Worm (Caenorhabditis elegans) whole organism, dauer: ENCODE results near the gene K04A8.1.
"Not testable (repeated sequence)": the region's sequence is repeated elsewhere in the genome, so short reads cannot be mapped to it uniquely, and the experiment has no call there.

Experiments
- unc-62 ChIP-seq: sonication (generic microtip); optimal IDR thresholded peaks from 2 replicates; lab custom pipeline; 2017; ENCODE audit warnings: missing biosample characterization, missing genetic modification reagents, missing genetic modification characterization

The K04A8.1 gene

ce11 chrV:6549871-6550270, 16.3 kb upstream of the K04A8.1 start, which contains the start of gene lipl-4:
Gene lipl-4, plus strand, starts transcription at chrV:6550171.
- TF ChIP-seq unc-62: no peak

- TF ChIP-seq unc-62: no peak
These were observed 14.3 kb upstream of the K04A8.1 start, which contains the start of gene twk-10 for ce11 chrV:6551707-6552390. Gene twk-10, plus strand, starts transcription at chrV:6552340.

ce11 chrV:6554308-6554707, 11.8 kb upstream of the K04A8.1 start, which contains the start of gene K04A8.19:
Gene K04A8.19, minus strand, starts transcription at chrV:6554408.
- TF ChIP-seq unc-62: no peak

- no peak for TF ChIP-seq unc-62
These were observed 9.1 kb upstream of the K04A8.1 start, which contains the start of gene spp-27 for ce11 chrV:6557035-6557434. Gene spp-27, minus strand, starts transcription at chrV:6557135.

ce11 chrV:6558103-6558502, 8.0 kb upstream of the K04A8.1 start, which contains the start of gene spp-20:
Gene spp-20, minus strand, starts transcription at chrV:6558203.
- no peak for TF ChIP-seq unc-62

ce11 chrV:6559105-6559504, 7.0 kb upstream of the K04A8.1 start, which contains the start of gene spp-26:
Gene spp-26, minus strand, starts transcription at chrV:6559205.
- no peak for TF ChIP-seq unc-62

- no peak for TF ChIP-seq unc-62
These were observed 6.6 kb upstream of the K04A8.1 start for ce11 chrV:6559585-6559984.

ce11 chrV:6561592-6561991, 4.5 kb upstream of the K04A8.1 start, which contains the start of gene spp-19:
Gene spp-19, minus strand, starts transcription at chrV:6561692.
- no peak for TF ChIP-seq unc-62

ce11 chrV:6575406-6576130, 9.4 kb downstream of the K04A8.1 start, which contains the start of gene fut-2:
Gene fut-2, minus strand, starts transcription at chrV:6575890.
- no peak for TF ChIP-seq unc-62

ce11 chrV:6576567-6576966, 10.4 kb downstream of the K04A8.1 start, which contains the start of gene EGAP9.4:
Gene EGAP9.4, plus strand, starts transcription at chrV:6576867.
- no peak for TF ChIP-seq unc-62

- TF ChIP-seq unc-62: no peak
These were observed 13.9 kb downstream of the K04A8.1 start, which contains the start of gene EGAP9.3 for ce11 chrV:6579992-6580391. Gene EGAP9.3, minus strand, starts transcription at chrV:6580122.

- not testable (repeated sequence) for TF ChIP-seq unc-62
These were observed 15.6 kb downstream of the K04A8.1 start, which contains the start of gene ZK1055.4 for ce11 chrV:6581762-6582161. Gene ZK1055.4, plus strand, starts transcription at chrV:6582062.

- no peak for TF ChIP-seq unc-62
These were observed 24.1 kb downstream of the K04A8.1 start, which contains the start of gene ZK1055.2 for ce11 chrV:6590283-6590682. Gene ZK1055.2, plus strand, starts transcription at chrV:6590583.

- TF ChIP-seq unc-62: no peak
These were observed 27.6 kb downstream of the K04A8.1 start, which contains the start of gene hcp-1 for ce11 chrV:6593700-6594244. Gene hcp-1, plus strand, starts transcription at chrV:6594194.

- TF ChIP-seq unc-62: no peak
These were observed 36.5 kb downstream of the K04A8.1 start, which contains the start of gene ZK1055.6 for ce11 chrV:6602556-6603062. Gene ZK1055.6, minus strand, starts transcription at chrV:6602606.

ce11 chrV:6605275-6605674, 39.1 kb downstream of the K04A8.1 start, which contains the start of gene ZK1055.7:
Gene ZK1055.7, minus strand, starts transcription at chrV:6605375.
- no peak for TF ChIP-seq unc-62
